Worm (Caenorhabditis elegans) whole organism, L1 larva: ENCODE results near the gene C36E8.4.

Experiments used
- C04F5.9 ChIP-seq: sonication (generic microtip); optimal IDR thresholded peaks from 2 replicates; lab custom pipeline; 2016; ENCODE audit warnings: missing genetic modification characterization, missing compliant biosample characterization
- C34B4.2 ChIP-seq: sonication (generic microtip); optimal IDR thresholded peaks from 2 replicates; lab custom pipeline; 2017; ENCODE audit warnings: mild to moderate bottlenecking, missing genetic modification characterization, missing compliant biosample characterization
- Y116A8C.19 ChIP-seq: sonication (generic microtip); optimal IDR thresholded peaks from 2 replicates; lab custom pipeline; 2016; ENCODE audit warnings: missing compliant biosample characterization, missing genetic modification characterization, borderline replicate concordance
- aha-1 ChIP-seq: fragments of 150-350 bp; optimal IDR thresholded peaks from 2 replicates; lab custom pipeline; 2014; ENCODE audit warnings: missing biosample characterization, missing genetic modification characterization
- alr-1 ChIP-seq: fragments of 200-800 bp; sonication (Bioruptor generic); optimal IDR thresholded peaks from 2 replicates; lab custom pipeline; 2018; ENCODE audit warnings: borderline replicate concordance, mild to moderate bottlenecking, missing genetic modification characterization, missing compliant biosample characterization
- ama-1 ChIP-seq: fragments of 150-350 bp; optimal IDR thresholded peaks from 2 replicates; lab custom pipeline; 2014
- blmp-1 ChIP-seq: fragments of 150-350 bp; optimal IDR thresholded peaks from 2 replicates; lab custom pipeline; 2014; ENCODE audit warnings: missing biosample characterization, missing genetic modification characterization
- ceh-63 ChIP-seq: fragments of 200-800 bp; sonication (Bioruptor generic); optimal IDR thresholded peaks from 2 replicates; lab custom pipeline; 2018; ENCODE audit warnings: mild to moderate bottlenecking, missing genetic modification characterization, missing compliant biosample characterization
- ceh-8 ChIP-seq: fragments of 200-800 bp; sonication (Bioruptor generic); optimal IDR thresholded peaks from 2 replicates; lab custom pipeline; 2018; ENCODE audit warnings: mild to moderate bottlenecking, missing genetic modification characterization, moderate library complexity, missing compliant biosample characterization
- dpl-1 ChIP-seq, 3 experiments: fragments of 150-350 bp in 2 of 3; sonication (generic microtip) in 1 of 3; optimal IDR thresholded peaks; 2 replicates each; lab custom pipeline; 2014 to 2017; ENCODE audit warnings: missing biosample characterization in 3 of 3, missing genetic modification characterization in 3 of 3, missing genetic modification reagents in 3 of 3
- efl-1 ChIP-seq, 4 experiments: fragments of 150-350 bp; optimal IDR thresholded peaks in 3 of 4; peaks in 1 of 4; 1 replicate in 1 of 4; 2 replicates in 3 of 4; lab custom pipeline; 2014; ENCODE audit warnings: missing biosample characterization in 2 of 4, missing genetic modification characterization in 2 of 4, missing genetic modification reagents in 2 of 4
- efl-3 ChIP-seq: fragments of 200-800 bp; sonication (Bioruptor generic); optimal IDR thresholded peaks from 2 replicates; lab custom pipeline; 2018; ENCODE audit warnings: mild to moderate bottlenecking, missing genetic modification characterization, missing compliant biosample characterization
- elt-2 ChIP-seq: sonication (generic microtip); optimal IDR thresholded peaks from 2 replicates; lab custom pipeline; 2016; ENCODE audit warnings: missing genetic modification characterization, mild to moderate bottlenecking, inconsistent platforms, missing compliant biosample characterization, missing genetic modification reagents
- elt-3 ChIP-seq, 6 experiments: fragments of 150-350 bp in 1 of 6; sonication (generic microtip); optimal IDR thresholded peaks; 2 replicates each; lab custom pipeline; 2017 to 2018; ENCODE audit warnings: missing biosample characterization in 6 of 6, missing genetic modification characterization in 6 of 6, inconsistent platforms in 1 of 6
- ets-5 ChIP-seq: fragments of 200-800 bp; sonication (Bioruptor generic); IDR thresholded peaks from 2 replicates; pipeline ENCODE4 v1.3.6; 2022; ENCODE audit warnings: missing genetic modification characterization, missing compliant biosample characterization
- fkh-10 ChIP-seq: sonication (generic microtip); optimal IDR thresholded peaks from 2 replicates; lab custom pipeline; 2017; ENCODE audit warnings: missing biosample characterization, missing genetic modification reagents, missing genetic modification characterization
- fos-1 ChIP-seq: fragments of 150-350 bp; optimal IDR thresholded peaks from 2 replicates; lab custom pipeline; 2014; ENCODE audit warnings: missing biosample characterization, missing genetic modification characterization
- grh-1 ChIP-seq: fragments of 200-800 bp; sonication (Bioruptor generic); IDR thresholded peaks from 2 replicates; pipeline ENCODE4 v1.3.6; 2022; ENCODE audit warnings: missing genetic modification reagents, missing genetic modification characterization, missing compliant biosample characterization
- hlh-17 ChIP-seq: fragments of 200-800 bp; sonication (Bioruptor generic); optimal IDR thresholded peaks from 2 replicates; lab custom pipeline; 2018; ENCODE audit warnings: missing genetic modification characterization, mild to moderate bottlenecking, missing compliant biosample characterization, moderate library complexity, borderline replicate concordance
- hpl-2 ChIP-seq: fragments of 150-350 bp; optimal IDR thresholded peaks from 2 replicates; lab custom pipeline; 2014; ENCODE audit warnings: missing biosample characterization, missing genetic modification reagents, missing genetic modification characterization
- irx-1 ChIP-seq: sonication (generic microtip); optimal IDR thresholded peaks from 2 replicates; lab custom pipeline; 2016; ENCODE audit warnings: missing genetic modification characterization, missing compliant biosample characterization
- isw-1 ChIP-seq: fragments of 200-800 bp; sonication (Bioruptor generic); IDR thresholded peaks from 2 replicates; pipeline ENCODE4 v1.3.6; 2022; ENCODE audit warnings: missing genetic modification characterization, missing compliant biosample characterization
- jun-1 ChIP-seq: fragments of 150-350 bp; optimal IDR thresholded peaks from 2 replicates; lab custom pipeline; 2014; ENCODE audit warnings: missing biosample characterization, missing genetic modification reagents, missing genetic modification characterization
- lin-14 ChIP-seq: fragments of 200-800 bp; sonication (Bioruptor generic); optimal IDR thresholded peaks from 2 replicates; lab custom pipeline; 2018; ENCODE audit warnings: mild to moderate bottlenecking, missing genetic modification characterization, moderate library complexity, missing compliant biosample characterization
- lin-35 ChIP-seq, 2 experiments: fragments of 150-350 bp; optimal IDR thresholded peaks; 2 replicates each; lab custom pipeline; 2014; ENCODE audit warnings: missing biosample characterization in 2 of 2, missing genetic modification characterization in 2 of 2, missing genetic modification reagents in 2 of 2
- lin-39 ChIP-seq: fragments of 150-350 bp; optimal IDR thresholded peaks from 2 replicates; lab custom pipeline; 2014; ENCODE audit warnings: missing biosample characterization, missing genetic modification reagents, missing genetic modification characterization
- lir-3 ChIP-seq: sonication (generic microtip); optimal IDR thresholded peaks from 2 replicates; lab custom pipeline; 2016; ENCODE audit warnings: mild to moderate bottlenecking, missing genetic modification characterization, moderate library complexity, missing compliant biosample characterization; ENCODE audit not compliant: poor library complexity
- mab-9 ChIP-seq: fragments of 200-800 bp; sonication (Bioruptor generic); IDR thresholded peaks from 2 replicates; pipeline ENCODE4 v1.3.6; 2022; ENCODE audit warnings: missing genetic modification reagents, missing genetic modification characterization, missing compliant biosample characterization
- mef-2 ChIP-seq: fragments of 150-350 bp; optimal IDR thresholded peaks from 2 replicates; lab custom pipeline; 2014; ENCODE audit warnings: missing biosample characterization, missing genetic modification characterization
- mep-1 ChIP-seq: fragments of 150-350 bp; optimal IDR thresholded peaks from 2 replicates; lab custom pipeline; 2014; ENCODE audit warnings: missing biosample characterization, missing genetic modification characterization
- nhr-11 ChIP-seq: fragments of 150-350 bp; optimal IDR thresholded peaks from 2 replicates; lab custom pipeline; 2014; ENCODE audit warnings: missing biosample characterization, missing genetic modification characterization
- nhr-12 ChIP-seq: sonication (generic microtip); optimal IDR thresholded peaks from 2 replicates; lab custom pipeline; 2017; ENCODE audit warnings: missing biosample characterization, missing genetic modification characterization
- nhr-19 ChIP-seq: fragments of 200-800 bp; sonication (Bioruptor generic); conservative IDR thresholded peaks from 2 replicates; pipeline ENCODE4 v1.3.6; 2022; ENCODE audit warnings: missing genetic modification characterization, missing compliant biosample characterization
- nhr-20 ChIP-seq: sonication (generic microtip); optimal IDR thresholded peaks from 2 replicates; lab custom pipeline; 2016; ENCODE audit warnings: mild to moderate bottlenecking, missing genetic modification characterization, missing compliant biosample characterization
- nhr-28 ChIP-seq: fragments of 150-350 bp; optimal IDR thresholded peaks from 2 replicates; lab custom pipeline; 2014; ENCODE audit warnings: missing biosample characterization, missing genetic modification characterization
- nhr-76 ChIP-seq: sonication (generic microtip); optimal IDR thresholded peaks from 2 replicates; lab custom pipeline; 2017; ENCODE audit warnings: missing biosample characterization, missing genetic modification characterization
- nhr-77 ChIP-seq: fragments of 150-350 bp; optimal IDR thresholded peaks from 2 replicates; lab custom pipeline; 2014; ENCODE audit warnings: missing biosample characterization, missing genetic modification characterization
- nhr-85 ChIP-seq: sonication (generic microtip); peaks from one replicate; lab custom pipeline; 2016; ENCODE audit warnings: missing genetic modification characterization, inconsistent platforms, missing compliant biosample characterization
- rnt-1 ChIP-seq: sonication (generic microtip); optimal IDR thresholded peaks from 2 replicates; lab custom pipeline; 2016; ENCODE audit warnings: mild to moderate bottlenecking, missing genetic modification characterization, moderate library complexity, missing compliant biosample characterization
- skn-1 ChIP-seq: fragments of 150-350 bp; optimal IDR thresholded peaks from 2 replicates; lab custom pipeline; 2014; ENCODE audit warnings: missing biosample characterization, missing genetic modification characterization
- snpc-4 ChIP-seq: fragments of 150-350 bp; optimal IDR thresholded peaks from 2 replicates; lab custom pipeline; 2014; ENCODE audit warnings: missing biosample characterization, missing genetic modification characterization
- snu-23 ChIP-seq: sonication (generic microtip); optimal IDR thresholded peaks from 2 replicates; lab custom pipeline; 2016; ENCODE audit warnings: missing genetic modification characterization, missing compliant biosample characterization
- sox-4 ChIP-seq: sonication (generic microtip); optimal IDR thresholded peaks from 2 replicates; lab custom pipeline; 2016; ENCODE audit warnings: missing genetic modification characterization, missing compliant biosample characterization
- sptf-1 ChIP-seq: fragments of 150-350 bp; optimal IDR thresholded peaks from 2 replicates; lab custom pipeline; 2014; ENCODE audit warnings: missing biosample characterization, missing genetic modification characterization
- swsn-7 ChIP-seq: sonication (generic microtip); optimal IDR thresholded peaks from 2 replicates; lab custom pipeline; 2016; ENCODE audit warnings: missing genetic modification characterization, missing compliant biosample characterization
- tbx-2 ChIP-seq: sonication (generic microtip); optimal IDR thresholded peaks from 2 replicates; lab custom pipeline; 2016; ENCODE audit warnings: missing genetic modification characterization, missing compliant biosample characterization
- unc-62 ChIP-seq: fragments of 150-350 bp; optimal IDR thresholded peaks from 2 replicates; lab custom pipeline; 2014; ENCODE audit warnings: missing biosample characterization, missing genetic modification reagents, missing genetic modification characterization
- unc-86 ChIP-seq: sonication (generic microtip); optimal IDR thresholded peaks from 2 replicates; lab custom pipeline; 2016; ENCODE audit warnings: missing genetic modification characterization, missing compliant biosample characterization
- unc-98 ChIP-seq: fragments of 200-800 bp; sonication (Bioruptor generic); IDR thresholded peaks from 2 replicates; pipeline ENCODE4 v1.3.6; 2022; ENCODE audit warnings: missing genetic modification characterization, missing compliant biosample characterization
- vab-15 ChIP-seq: sonication (generic microtip); optimal IDR thresholded peaks from 2 replicates; lab custom pipeline; 2017; ENCODE audit warnings: missing genotype, mild to moderate bottlenecking, missing genetic modification characterization, missing compliant biosample characterization
- xbp-1 ChIP-seq: sonication (generic microtip); optimal IDR thresholded peaks from 2 replicates; lab custom pipeline; 2016; ENCODE audit warnings: missing genetic modification characterization, missing compliant biosample characterization
- zip-4 ChIP-seq: fragments of 200-800 bp; sonication (Bioruptor generic); optimal IDR thresholded peaks from 2 replicates; lab custom pipeline; 2018; ENCODE audit warnings: mild to moderate bottlenecking, missing genetic modification characterization, moderate library complexity, missing compliant biosample characterization
- ztf-4 ChIP-seq: fragments of 150-350 bp; optimal IDR thresholded peaks from 2 replicates; lab custom pipeline; 2014; ENCODE audit warnings: missing biosample characterization, missing genetic modification characterization

The C36E8.4 gene

ce11 chrIII:4019801-4020200, 7.7 kb downstream of the C36E8.4 start, which contains the start of gene snpc-3.4 (continued):
- TF ChIP-seq skn-1 (tag; lab: Kevin White, UChicago) = peak; percentile 86
- peak; percentile 51 for TF ChIP-seq jun-1 (tag; lab: Kevin White, UChicago)
- no peak for TF ChIP-seq zip-4 (GFP tag; lab: Kevin White, UChicago)
- TF ChIP-seq efl-1 (optimal IDR thresholded peaks at IDR 0.05; lab: Kevin White, UChicago) = peak; percentile 77 to 89
- TF ChIP-seq efl-1 (GFP tag; optimal IDR thresholded peaks at IDR 0.05 in 1 of 2; lab: Kevin White, UChicago) = peak; percentile 90 to 98
- TF ChIP-seq Y116A8C.19 (tag; lab: Kevin White, UChicago) = no peak
- TF ChIP-seq unc-86 (tag; lab: Kevin White, UChicago) = peak; percentile 50
- TF ChIP-seq nhr-19 (GFP tag; lab: Robert Waterston, UW) = peak; percentile 55
- no peak for TF ChIP-seq ceh-63 (GFP tag; lab: Kevin White, UChicago)
- peak; percentile 82 for TF ChIP-seq snu-23 (GFP tag; lab: Kevin White, UChicago)
- peak; percentile 57 for TF ChIP-seq blmp-1
- TF ChIP-seq mab-9 (GFP tag; lab: Robert Waterston, UW) = no peak
- no peak for TF ChIP-seq unc-98 (GFP tag; lab: Robert Waterston, UW)
- TF ChIP-seq dpl-1 (GFP tag; optimal IDR thresholded peaks at IDR 0.05; lab: Kevin White, UChicago) = peak; percentile 90 to 93 (median 91)
- no peak for TF ChIP-seq hlh-17
- TF ChIP-seq ama-1 (lab: Kevin White, UChicago) = no peak
- no peak for TF ChIP-seq aha-1 (tag; lab: Kevin White, UChicago)
- TF ChIP-seq nhr-76 (tag; lab: Kevin White, UChicago) = no peak
- TF ChIP-seq ceh-8 (GFP tag; lab: Kevin White, UChicago) = no peak
- no peak for TF ChIP-seq hpl-2
- peak; percentile 65 for TF ChIP-seq nhr-20 (tag; lab: Kevin White, UChicago)
- no peak for TF ChIP-seq elt-2
- TF ChIP-seq lin-35 (GFP tag; optimal IDR thresholded peaks at IDR 0.05; lab: Kevin White, UChicago) = peak; percentile 89 to 93
- peak in 2 of 6 experiments; percentile 57 to 59 for TF ChIP-seq elt-3 (tag; optimal IDR thresholded peaks at IDR 0.05; lab: Kevin White, UChicago)
- no peak for TF ChIP-seq vab-15 (tag; lab: Kevin White, UChicago)
- TF ChIP-seq nhr-77 (tag; lab: Kevin White, UChicago) = peak; percentile 47
- TF ChIP-seq C04F5.9 (tag; lab: Kevin White, UChicago) = no peak
- TF ChIP-seq fkh-10 (GFP tag; lab: Kevin White, UChicago) = peak; percentile 36
- TF ChIP-seq nhr-12 (tag; lab: Kevin White, UChicago) = no peak
- no peak for TF ChIP-seq lir-3 (tag; lab: Kevin White, UChicago)
- peak; percentile 5 for TF ChIP-seq lin-39 (tag; lab: Kevin White, UChicago)
- TF ChIP-seq tbx-2 = peak; percentile 60
- no peak for TF ChIP-seq C34B4.2 (tag; lab: Kevin White, UChicago)
- no peak for TF ChIP-seq mef-2
- TF ChIP-seq mep-1 (tag; lab: Kevin White, UChicago) = peak; percentile 88
- TF ChIP-seq nhr-28 (tag; lab: Kevin White, UChicago) = no peak
- no peak for TF ChIP-seq sptf-1 (tag; lab: Kevin White, UChicago)
- no peak for TF ChIP-seq fos-1 (tag; lab: Kevin White, UChicago)
- no peak for TF ChIP-seq grh-1 (GFP tag; lab: Robert Waterston, UW)
- no peak for TF ChIP-seq unc-62 (GFP tag; lab: Kevin White, UChicago)
- no peak for TF ChIP-seq ztf-4
- TF ChIP-seq nhr-11 (tag; lab: Kevin White, UChicago) = no peak
- TF ChIP-seq alr-1 (tag; lab: Kevin White, UChicago) = no peak
- peak; percentile 49 for TF ChIP-seq irx-1
- no peak for TF ChIP-seq sox-4 (tag; lab: Kevin White, UChicago)
- peak; percentile 20 for TF ChIP-seq snpc-4 (tag; lab: Kevin White, UChicago)
- peak; percentile 55 for TF ChIP-seq rnt-1 (tag; lab: Kevin White, UChicago)
- TF ChIP-seq xbp-1 (tag; lab: Kevin White, UChicago) = peak; percentile 67
- TF ChIP-seq ets-5 = no peak
- TF ChIP-seq efl-3 = no peak
- TF ChIP-seq swsn-7 (tag; lab: Kevin White, UChicago) = peak; percentile 61
- peak; percentile 44 for TF ChIP-seq isw-1 (GFP tag; lab: Robert Waterston, UW)
- TF ChIP-seq lin-14 (GFP tag; lab: Kevin White, UChicago) = peak; percentile 77
- peak; percentile 86 for TF ChIP-seq nhr-85 (tag; lab: Kevin White, UChicago)
